Fruit fly (Drosophila melanogaster): ENCODE measurements around the gene Or13a.

Gene Or13a

dm6 chrX:15986654-15987053, 12.4 kb downstream of the Or13a start, which contains the start of gene ND-20:
Gene ND-20, minus strand, starts transcription at chrX:15986808.
- no peak for TF ChIP-seq spab (GFP tag; optimal IDR thresholded peaks at IDR 0.05)
- no peak for TF ChIP-seq CG8119 (GFP tag; IDR thresholded peaks at IDR 0.05)
- TF ChIP-seq CG10669 (GFP tag; optimal IDR thresholded peaks at IDR 0.05): no peak
- peak; percentile 8 for TF ChIP-seq Ets21C (GFP tag; optimal IDR thresholded peaks at IDR 0.05)
- no peak for TF ChIP-seq Eip75B (GFP tag; optimal IDR thresholded peaks at IDR 0.05)
- peak; percentile 2 for TF ChIP-seq esn (GFP tag; optimal IDR thresholded peaks at IDR 0.05)
- no peak for TF ChIP-seq CG7368 (GFP tag; optimal IDR thresholded peaks at IDR 0.05)
- TF ChIP-seq eg (GFP tag; IDR thresholded peaks at IDR 0.05): no peak
- TF ChIP-seq Eip78C (GFP tag): peak; percentile 24
- TF ChIP-seq CG11902 (GFP tag; optimal IDR thresholded peaks at IDR 0.05): no peak
- no peak for TF ChIP-seq CG11762 (GFP tag; optimal IDR thresholded peaks at IDR 0.05; ENCODE audit: insufficient read depth)
- TF ChIP-seq CG11294 (GFP tag; IDR thresholded peaks at IDR 0.05): no peak
- TF ChIP-seq CG16779 (tag; optimal IDR thresholded peaks at IDR 0.05): no peak
- TF ChIP-seq CG6163 (GFP tag; IDR thresholded peaks at IDR 0.05): no peak
- no peak for TF ChIP-seq ss (GFP tag; optimal IDR thresholded peaks at IDR 0.05)
- no peak for TF ChIP-seq pdm3 (GFP tag; optimal IDR thresholded peaks at IDR 0.05)
- no peak for TF ChIP-seq CG10631 (GFP tag; optimal IDR thresholded peaks at IDR 0.05)
- no peak for TF ChIP-seq fd85E (GFP tag; optimal IDR thresholded peaks at IDR 0.05)
- no peak for TF ChIP-seq Lpt (GFP tag; optimal IDR thresholded peaks at IDR 0.05)
- peak; percentile 83 for TF ChIP-seq svp (GFP tag)
- TF ChIP-seq salr (GFP tag; optimal IDR thresholded peaks at IDR 0.05): no peak
- TF ChIP-seq CG6792 (GFP tag; optimal IDR thresholded peaks at IDR 0.05): no peak
- TF ChIP-seq Sox14 (GFP tag; optimal IDR thresholded peaks at IDR 0.05): no peak
- TF ChIP-seq Sox102F (GFP tag; optimal IDR thresholded peaks at IDR 0.05): no peak
- no peak for TF ChIP-seq CG6276 (GFP tag; optimal IDR thresholded peaks at IDR 0.05)
- no peak for TF ChIP-seq dsx (GFP tag; optimal IDR thresholded peaks at IDR 0.05; ENCODE audit: poor library complexity, severe bottlenecking)
- TF ChIP-seq Sox15 (GFP tag; optimal IDR thresholded peaks at IDR 0.05): no peak
- TF ChIP-seq Eip93F (GFP tag; optimal IDR thresholded peaks at IDR 0.05): no peak
- no peak for TF ChIP-seq fkh (GFP tag; optimal IDR thresholded peaks at IDR 0.05)
- no peak for TF ChIP-seq CG6854 (GFP tag; optimal IDR thresholded peaks at IDR 0.05)
- peak; percentile 11 for TF ChIP-seq cyc (GFP tag; optimal IDR thresholded peaks at IDR 0.05)
- no peak for TF ChIP-seq Ets96B (tag; optimal IDR thresholded peaks at IDR 0.05)
- no peak for TF ChIP-seq Met (GFP tag; optimal IDR thresholded peaks at IDR 0.05)
- TF ChIP-seq CG31627 (GFP tag; optimal IDR thresholded peaks at IDR 0.05): peak; percentile 10
- no peak for TF ChIP-seq CG6808 (GFP tag; optimal IDR thresholded peaks at IDR 0.05)
- peak; percentile 36 for TF ChIP-seq CG3032 (tag; optimal IDR thresholded peaks at IDR 0.05)
- TF ChIP-seq CG1621 (tag; optimal IDR thresholded peaks at IDR 0.05): no peak
- peak; percentile 39 for TF ChIP-seq Hr39 (GFP tag; optimal IDR thresholded peaks at IDR 0.05)
- TF ChIP-seq CG3919 (GFP tag; optimal IDR thresholded peaks at IDR 0.05): no peak
- TF ChIP-seq CG8319 (GFP tag; optimal IDR thresholded peaks at IDR 0.05): no peak
- TF ChIP-seq lz (GFP tag; optimal IDR thresholded peaks at IDR 0.05): peak; percentile 11
- TF ChIP-seq CG8632 (GFP tag; optimal IDR thresholded peaks at IDR 0.05): no peak

dm6 chrX:15989631-15990030, 15.4 kb downstream of the Or13a start:
- no peak for TF ChIP-seq salr (GFP tag; optimal IDR thresholded peaks at IDR 0.05)
- no peak for TF ChIP-seq dsx (GFP tag; optimal IDR thresholded peaks at IDR 0.05; ENCODE audit: poor library complexity, severe bottlenecking)
- no peak for TF ChIP-seq Hr39 (GFP tag; optimal IDR thresholded peaks at IDR 0.05)
- TF ChIP-seq CG16779 (tag; optimal IDR thresholded peaks at IDR 0.05): no peak
- no peak for TF ChIP-seq CG11902 (GFP tag; optimal IDR thresholded peaks at IDR 0.05)
- no peak for TF ChIP-seq CG6163 (GFP tag; IDR thresholded peaks at IDR 0.05)
- no peak for TF ChIP-seq Sox14 (GFP tag; optimal IDR thresholded peaks at IDR 0.05)
- TF ChIP-seq Hr4 (GFP tag; optimal IDR thresholded peaks at IDR 0.05): no peak
- no peak for TF ChIP-seq Ets21C (GFP tag; optimal IDR thresholded peaks at IDR 0.05)
- no peak for TF ChIP-seq vri (GFP tag; optimal IDR thresholded peaks at IDR 0.05)
- TF ChIP-seq CG7368 (GFP tag; optimal IDR thresholded peaks at IDR 0.05): no peak
- TF ChIP-seq fkh (GFP tag; optimal IDR thresholded peaks at IDR 0.05): no peak
- no peak for TF ChIP-seq CG10631 (GFP tag; optimal IDR thresholded peaks at IDR 0.05)
- TF ChIP-seq CG6276 (GFP tag; optimal IDR thresholded peaks at IDR 0.05): no peak
